Worm (Caenorhabditis elegans): ENCODE data around the gene aakg-4.
A peak's percentile ranks its signal among the peaks of the same experiment; 100 is the strongest.

The aakg-4 gene

ce11 chrX:2319238-2319637 is at the start of gene aakg-4:
TSS of gene aakg-4 (minus strand) at chrX:2319338.
- TF ChIP-seq aly-1 (tag; optimal IDR thresholded peaks at IDR 0.05): no peak
- no peak for TF ChIP-seq pes-1 (GFP tag; IDR thresholded peaks at IDR 0.05)
- no peak for TF ChIP-seq ceh-13 (GFP tag; optimal IDR thresholded peaks at IDR 0.05)
- no peak for TF ChIP-seq tbx-11 (GFP tag; IDR thresholded peaks at IDR 0.05)
- TF ChIP-seq sea-1 (GFP tag; conservative IDR thresholded peaks at IDR 0.05): no peak
- no peak for TF ChIP-seq flt-1 (GFP tag; IDR thresholded peaks at IDR 0.05)
- no peak for TF ChIP-seq tra-4 (tag; optimal IDR thresholded peaks at IDR 0.05)
- TF ChIP-seq F13C5.2 (tag; optimal IDR thresholded peaks at IDR 0.05): no peak
- no peak for TF ChIP-seq hmg-4 (GFP tag; optimal IDR thresholded peaks at IDR 0.05)
- no peak for TF ChIP-seq hmbx-1 (tag; optimal IDR thresholded peaks at IDR 0.05)
- no peak for TF ChIP-seq B0310.2 (tag; optimal IDR thresholded peaks at IDR 0.05)
- TF ChIP-seq tbx-37 (GFP tag; conservative IDR thresholded peaks at IDR 0.05): no peak
- no peak for TF ChIP-seq hnd-1 (tag; optimal IDR thresholded peaks at IDR 0.05)
- TF ChIP-seq ceh-36 (tag; optimal IDR thresholded peaks at IDR 0.05): no peak
- TF ChIP-seq ets-7 (tag; optimal IDR thresholded peaks at IDR 0.05): no peak
- no peak for TF ChIP-seq ama-1 (optimal IDR thresholded peaks at IDR 0.05)

- TF ChIP-seq tra-4 (tag; optimal IDR thresholded peaks at IDR 0.05) (peak; percentile 2), ama-1 (optimal IDR thresholded peaks at IDR 0.05) (no peak), tbx-37 (GFP tag; conservative IDR thresholded peaks at IDR 0.05) (no peak), pes-1 (GFP tag; IDR thresholded peaks at IDR 0.05) (0 out of 2 replicates have a peak, but pooled peaks have one; percentile 9), sea-1 (GFP tag; conservative IDR thresholded peaks at IDR 0.05) (no peak), hmg-4 (GFP tag; optimal IDR thresholded peaks at IDR 0.05) (no peak), tbx-11 (GFP tag; IDR thresholded peaks at IDR 0.05) (no peak), scrt-1 (GFP tag; IDR thresholded peaks at IDR 0.05) (peak; percentile 20; the same call in 1 of the 2 replicates), hnd-1 (tag; optimal IDR thresholded peaks at IDR 0.05) (no peak), ceh-36 (tag; optimal IDR thresholded peaks at IDR 0.05) (no peak), aly-1 (tag; optimal IDR thresholded peaks at IDR 0.05) (no peak), B0310.2 (tag; optimal IDR thresholded peaks at IDR 0.05) (no peak), flt-1 (GFP tag; IDR thresholded peaks at IDR 0.05) (no peak), ceh-13 (GFP tag; optimal IDR thresholded peaks at IDR 0.05) (no peak), hmbx-1 (tag; optimal IDR thresholded peaks at IDR 0.05) (no peak)
Observed at ce11 chrX:2368042-2368814, 49.1 kb upstream of the aakg-4 start.

- TF ChIP-seq F13C5.2 (tag; optimal IDR thresholded peaks at IDR 0.05) (no peak), sea-1 (GFP tag; conservative IDR thresholded peaks at IDR 0.05) (no peak), ets-7 (tag; optimal IDR thresholded peaks at IDR 0.05) (no peak), aly-1 (tag; optimal IDR thresholded peaks at IDR 0.05) (no peak), pes-1 (GFP tag; IDR thresholded peaks at IDR 0.05) (no peak), ceh-13 (GFP tag; optimal IDR thresholded peaks at IDR 0.05) (no peak), tbx-11 (GFP tag; IDR thresholded peaks at IDR 0.05) (no peak), scrt-1 (GFP tag; IDR thresholded peaks at IDR 0.05) (no peak), tbx-37 (GFP tag; conservative IDR thresholded peaks at IDR 0.05) (no peak), hmbx-1 (tag; optimal IDR thresholded peaks at IDR 0.05) (no peak), flt-1 (GFP tag; IDR thresholded peaks at IDR 0.05) (no peak), ama-1 (optimal IDR thresholded peaks at IDR 0.05) (no peak), B0310.2 (tag; optimal IDR thresholded peaks at IDR 0.05) (no peak)
Observed at ce11 chrX:2365890-2366289, 46.8 kb upstream of the aakg-4 start, which contains the start of gene T24D8.6. TSS of gene T24D8.6 (minus strand) at chrX:2365990.

- TF ChIP-seq pes-1 (GFP tag; IDR thresholded peaks at IDR 0.05) (no peak), scrt-1 (GFP tag; IDR thresholded peaks at IDR 0.05) (no peak), hmg-4 (GFP tag; optimal IDR thresholded peaks at IDR 0.05) (no peak), ceh-13 (GFP tag; optimal IDR thresholded peaks at IDR 0.05) (no peak), ama-1 (optimal IDR thresholded peaks at IDR 0.05) (no peak), tbx-11 (GFP tag; IDR thresholded peaks at IDR 0.05) (no peak), tra-4 (tag; optimal IDR thresholded peaks at IDR 0.05) (no peak), hmbx-1 (tag; optimal IDR thresholded peaks at IDR 0.05) (no peak)
Observed at ce11 chrX:2364703-2365299, 45.7 kb upstream of the aakg-4 start.

ce11 chrX:2362872-2363271 is 43.7 kb upstream of the aakg-4 start:
- TF ChIP-seq B0310.2 (tag; optimal IDR thresholded peaks at IDR 0.05) (no peak), ceh-36 (tag; optimal IDR thresholded peaks at IDR 0.05) (no peak), ceh-13 (GFP tag; optimal IDR thresholded peaks at IDR 0.05) (no peak), sea-1 (GFP tag; conservative IDR thresholded peaks at IDR 0.05) (no peak), ets-7 (tag; optimal IDR thresholded peaks at IDR 0.05) (no peak), tra-4 (tag; optimal IDR thresholded peaks at IDR 0.05) (no peak), F13C5.2 (tag; optimal IDR thresholded peaks at IDR 0.05) (no peak), pes-1 (GFP tag; IDR thresholded peaks at IDR 0.05) (no peak), ama-1 (optimal IDR thresholded peaks at IDR 0.05) (no peak), aly-1 (tag; optimal IDR thresholded peaks at IDR 0.05) (no peak), hnd-1 (tag; optimal IDR thresholded peaks at IDR 0.05) (no peak), flt-1 (GFP tag; IDR thresholded peaks at IDR 0.05) (no peak), hmbx-1 (tag; optimal IDR thresholded peaks at IDR 0.05) (no peak), scrt-1 (GFP tag; IDR thresholded peaks at IDR 0.05) (no peak)

ce11 chrX:2359797-2360196 is 40.7 kb upstream of the aakg-4 start, which contains the start of gene lgc-40:
TSS of gene lgc-40 (plus strand) at chrX:2360097.
- no peak for TF ChIP-seq tbx-37 (GFP tag; conservative IDR thresholded peaks at IDR 0.05)
- TF ChIP-seq ama-1 (optimal IDR thresholded peaks at IDR 0.05): no peak
- no peak for TF ChIP-seq tra-4 (tag; optimal IDR thresholded peaks at IDR 0.05)
- no peak for TF ChIP-seq ceh-36 (tag; optimal IDR thresholded peaks at IDR 0.05)
- TF ChIP-seq aly-1 (tag; optimal IDR thresholded peaks at IDR 0.05): no peak
- no peak for TF ChIP-seq ceh-13 (GFP tag; optimal IDR thresholded peaks at IDR 0.05)

- TF ChIP-seq scrt-1 (GFP tag; IDR thresholded peaks at IDR 0.05) (no peak), ceh-36 (tag; optimal IDR thresholded peaks at IDR 0.05) (no peak), ama-1 (optimal IDR thresholded peaks at IDR 0.05) (no peak)
Observed at ce11 chrX:2352929-2353328, 33.8 kb upstream of the aakg-4 start.

Data from whole organism, early embryonic.